Fruit fly (Drosophila melanogaster) whole organism, wandering third instar larva: ENCODE measurements around the gene Lsd-2.

ENCODE experiments used
- Abd-B ChIP-seq: fragments of >200 bp; optimal IDR thresholded peaks from 2 replicates; lab custom pipeline; 2017; ENCODE audit warnings: missing biosample characterization, missing genetic modification characterization
- Hnf4 ChIP-seq: fragments of 200-800 bp; sonication (Bioruptor generic); optimal IDR thresholded peaks from 2 replicates; lab custom pipeline; 2016; ENCODE audit warnings: missing biosample characterization, mild to moderate bottlenecking, missing genetic modification characterization
- Rel ChIP-seq, 2 experiments: fragments of 200-800 bp; sonication (Bioruptor generic) in 1 of 2; optimal IDR thresholded peaks; 2 replicates in 1 of 2; 3 replicates in 1 of 2; lab custom pipeline; 2016 to 2019; ENCODE audit warnings: mild to moderate bottlenecking in 2 of 2, missing biosample characterization in 2 of 2, missing genetic modification characterization in 2 of 2, moderate library complexity in 1 of 2
- br ChIP-seq: fragments of 200-800 bp; sonication (Bioruptor generic); optimal IDR thresholded peaks from 2 replicates; lab custom pipeline; 2016; ENCODE audit warnings: missing biosample characterization, missing genetic modification characterization
- dl ChIP-seq, 2 experiments: fragments of 175-275, 200-275 bp in 1 of 2; fragments of 200-275 bp in 1 of 2; sonication (Bioruptor generic); optimal IDR thresholded peaks; lab custom pipeline; 2018; ENCODE audit warnings: mild to moderate bottlenecking in 2 of 2, missing biosample characterization in 2 of 2, missing genetic modification characterization in 2 of 2, moderate library complexity in 2 of 2; ENCODE audit not compliant: partially characterized antibody in 2 of 2, insufficient read depth in 1 of 2
- dmrt93B ChIP-seq: fragments of 200-800 bp; sonication (Bioruptor generic); optimal IDR thresholded peaks from 2 replicates; lab custom pipeline; 2018; ENCODE audit warnings: missing biosample characterization, mild to moderate bottlenecking, missing genetic modification characterization
- fru ChIP-seq: fragments of 200-800 bp; sonication (Bioruptor generic); optimal IDR thresholded peaks from 3 replicates; lab custom pipeline; 2016; ENCODE audit warnings: missing biosample characterization, mild to moderate bottlenecking, missing genetic modification characterization
- h ChIP-seq: fragments of 200-800 bp; sonication (Bioruptor generic); optimal IDR thresholded peaks from 3 replicates; lab custom pipeline; 2016; ENCODE audit warnings: missing biosample characterization, mild to moderate bottlenecking, missing genetic modification characterization
- pan ChIP-seq: fragments of >200 bp; optimal IDR thresholded peaks from 2 replicates; lab custom pipeline; 2017
- usp ChIP-seq: fragments of >200 bp; optimal IDR thresholded peaks from 2 replicates; lab custom pipeline; 2017; ENCODE audit warnings: missing biosample characterization, missing genetic modification characterization

- TF ChIP-seq Abd-B (GFP tag; lab: Kevin White, UChicago): no peak
- no peak for TF ChIP-seq usp
- no peak for TF ChIP-seq dl (GFP tag; optimal IDR thresholded peaks at IDR 0.05; lab: Kevin White, UChicago; ENCODE audit: insufficient read depth in 1 of 2, partially characterized antibody in 2 of 2)
- no peak for TF ChIP-seq dmrt93B (GFP tag; lab: Kevin White, UChicago)
- TF ChIP-seq fru (GFP tag; lab: Kevin White, UChicago): no peak
- no peak for TF ChIP-seq pan (lab: Kevin White, UChicago)
- no peak for TF ChIP-seq Hnf4
- TF ChIP-seq h (GFP tag; lab: Kevin White, UChicago): no peak
- no peak for TF ChIP-seq Rel (GFP tag; optimal IDR thresholded peaks at IDR 0.05; lab: Kevin White, UChicago)
- TF ChIP-seq Rel (tag; optimal IDR thresholded peaks at IDR 0.05; lab: Kevin White, UChicago): no peak
- no peak for TF ChIP-seq br (GFP tag; lab: Kevin White, UChicago)
Measured at dm6 chrX:15082681-15083080, 6.7 kb upstream of the Lsd-2 start, which contains the start of gene CG33178.
